Fruit fly (Drosophila melanogaster) Kc167 (cell line): Measurements from ENCODE around the gene Ets97D.

Experiments
- Myc ChIP-seq: fragments of >200 bp; optimal IDR thresholded peaks from 2 replicates; lab custom pipeline; 2017; ENCODE audit warnings: missing external identifiers
- Sin3A ChIP-seq: fragments of >200 bp; optimal IDR thresholded peaks from 2 replicates; lab custom pipeline; 2018; ENCODE audit warnings: missing external identifiers

DNA sequence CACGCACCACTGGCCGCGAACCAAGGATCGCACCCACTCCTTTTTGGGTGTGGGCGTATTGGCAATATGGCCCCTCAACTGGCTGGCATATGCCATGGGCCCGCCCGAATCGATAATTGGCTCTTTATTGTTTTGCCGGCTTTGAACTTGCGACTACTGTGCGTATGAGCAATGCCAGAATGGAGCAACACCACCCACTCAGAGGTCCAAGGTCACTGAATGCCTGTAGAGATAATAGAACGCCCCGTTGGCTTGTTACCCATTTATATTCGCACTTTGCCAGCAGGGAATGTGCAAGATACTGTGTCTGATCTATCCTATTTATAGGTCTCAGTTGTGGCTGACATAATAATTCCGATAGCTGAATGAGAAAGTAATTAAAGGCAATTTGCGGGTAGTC, 42.8 kb upstream of the Ets97D start:
- TF ChIP-seq Myc (lab: Kevin White, UChicago) (no peak), Sin3A (lab: Kevin White, UChicago) (no peak)
